Fruit fly (Drosophila melanogaster) whole organism, prepupa: ENCODE results near the gene CG42487.

Experiments
- Blimp-1 ChIP-seq: fragments of 200-800 bp; sonication (Bioruptor generic); optimal IDR thresholded peaks from 3 replicates; lab custom pipeline; 2017; ENCODE audit warnings: missing biosample characterization, missing genetic modification characterization, mild to moderate bottlenecking, moderate library complexity, missing genetic modification reagents
- CG10631 ChIP-seq: fragments of 200-800 bp; sonication (Bioruptor generic); optimal IDR thresholded peaks from 2 replicates; lab custom pipeline; 2016; ENCODE audit warnings: missing biosample characterization, missing genetic modification characterization
- CG10669 ChIP-seq: fragments of 200-800 bp; sonication (Bioruptor generic); optimal IDR thresholded peaks from 3 replicates; lab custom pipeline; 2018; ENCODE audit warnings: missing biosample characterization, mild to moderate bottlenecking, missing genetic modification characterization, moderate library complexity
- CG11294 ChIP-seq: fragments of 200-800 bp; sonication (Bioruptor generic); IDR thresholded peaks from 2 replicates; pipeline ENCODE4 v1.3.6; 2022; ENCODE audit warnings: missing biosample characterization, missing genetic modification characterization
- CG11762 ChIP-seq: fragments of 200-800 bp; sonication (Bioruptor generic); optimal IDR thresholded peaks from 3 replicates; lab custom pipeline; 2016; ENCODE audit warnings: missing biosample characterization, missing genetic modification characterization; ENCODE audit not compliant: insufficient read depth
- CG11902 ChIP-seq: fragments of 200-800 bp; sonication (Bioruptor generic); optimal IDR thresholded peaks from 3 replicates; lab custom pipeline; 2016; ENCODE audit warnings: missing biosample characterization, missing genetic modification characterization
- CG15336 ChIP-seq: fragments of 200-800 bp; sonication (Bioruptor generic); IDR thresholded peaks from 2 replicates; pipeline ENCODE4 v1.3.6; 2022; ENCODE audit warnings: missing biosample characterization, missing genetic modification characterization
- CG16779 ChIP-seq: fragments of 200-800 bp; sonication (Bioruptor generic); optimal IDR thresholded peaks from 3 replicates; lab custom pipeline; 2017; ENCODE audit warnings: missing biosample characterization, mild to moderate bottlenecking, missing genetic modification characterization
- CG3032 ChIP-seq: fragments of 200-800 bp; optimal IDR thresholded peaks from 2 replicates; lab custom pipeline; 2019; ENCODE audit warnings: missing biosample characterization, mild to moderate bottlenecking, missing genetic modification characterization, moderate library complexity
- CG31627 ChIP-seq: fragments of 200-800 bp; sonication (Bioruptor generic); optimal IDR thresholded peaks from 3 replicates; lab custom pipeline; 2016; ENCODE audit warnings: missing biosample characterization, missing genetic modification characterization
- CG6163 ChIP-seq: fragments of 200-800 bp; sonication (Bioruptor generic); IDR thresholded peaks from 3 replicates; pipeline ENCODE4 v1.3.6; 2022; ENCODE audit warnings: missing biosample characterization, missing genetic modification characterization
- CG6276 ChIP-seq: fragments of 200-800 bp; sonication (Bioruptor generic); optimal IDR thresholded peaks from 2 replicates; lab custom pipeline; 2017; ENCODE audit warnings: missing biosample characterization, mild to moderate bottlenecking, missing genetic modification characterization
- CG6792 ChIP-seq: fragments of 200-800 bp; sonication (Bioruptor generic); optimal IDR thresholded peaks from 3 replicates; lab custom pipeline; 2016; ENCODE audit warnings: missing biosample characterization, missing genetic modification characterization
- CG6808 ChIP-seq: fragments of 200-800 bp; sonication (Bioruptor generic); optimal IDR thresholded peaks from 3 replicates; lab custom pipeline; 2017; ENCODE audit warnings: missing biosample characterization, missing genetic modification characterization, mild to moderate bottlenecking, moderate library complexity, missing genetic modification reagents
- CG6854 ChIP-seq: fragments of 200-800 bp; sonication (Bioruptor generic); optimal IDR thresholded peaks from 2 replicates; lab custom pipeline; 2017; ENCODE audit warnings: missing biosample characterization, mild to moderate bottlenecking, missing genetic modification characterization
- CG7368 ChIP-seq: fragments of 200-800 bp; sonication (Bioruptor generic); optimal IDR thresholded peaks from 3 replicates; lab custom pipeline; 2016; ENCODE audit warnings: missing biosample characterization, missing genetic modification characterization
- CG8319 ChIP-seq: fragments of 200-800 bp; sonication (Bioruptor generic); optimal IDR thresholded peaks from 3 replicates; lab custom pipeline; 2016; ENCODE audit warnings: missing biosample characterization, missing genetic modification characterization
- CG8632 ChIP-seq: fragments of 200-800 bp; sonication (Bioruptor generic); optimal IDR thresholded peaks from 3 replicates; lab custom pipeline; 2016; ENCODE audit warnings: missing biosample characterization, missing genetic modification characterization
- CG9139 ChIP-seq: fragments of 200-800 bp; sonication (Bioruptor generic); optimal IDR thresholded peaks from 3 replicates; lab custom pipeline; 2017; ENCODE audit warnings: missing biosample characterization, mild to moderate bottlenecking, missing genetic modification characterization
- Eip75B ChIP-seq: fragments of 200-800 bp; sonication (Bioruptor generic); optimal IDR thresholded peaks from 3 replicates; lab custom pipeline; 2016; ENCODE audit warnings: missing biosample characterization, missing genetic modification characterization
- Eip78C ChIP-seq: fragments of 200-800 bp; sonication (Bioruptor generic); peaks from one replicate; lab custom pipeline; 2016; ENCODE audit warnings: missing biosample characterization, missing genetic modification characterization
- Eip93F ChIP-seq: fragments of 200-800 bp; sonication (Bioruptor generic); optimal IDR thresholded peaks from 2 replicates; lab custom pipeline; 2016; ENCODE audit warnings: missing biosample characterization, mild to moderate bottlenecking, missing genetic modification characterization
- Ets21C ChIP-seq: fragments of 200-800 bp; sonication (Bioruptor generic); optimal IDR thresholded peaks from 3 replicates; lab custom pipeline; 2016; ENCODE audit warnings: missing biosample characterization, missing genetic modification characterization
- Ets96B ChIP-seq: fragments of 200-800 bp; optimal IDR thresholded peaks from 2 replicates; lab custom pipeline; 2019; ENCODE audit warnings: missing biosample characterization, mild to moderate bottlenecking, missing genetic modification characterization, moderate library complexity
- Gug ChIP-seq: fragments of 200-800 bp; sonication (Bioruptor generic); IDR thresholded peaks from 2 replicates; pipeline ENCODE4 v1.3.6; 2022; ENCODE audit warnings: missing biosample characterization, missing genetic modification characterization
- Hr38 ChIP-seq: sonication (Bioruptor generic); optimal IDR thresholded peaks from 2 replicates; lab custom pipeline; 2016; ENCODE audit warnings: missing biosample characterization, missing genetic modification characterization
- Lpt ChIP-seq: fragments of 200-800 bp; sonication (Bioruptor generic); optimal IDR thresholded peaks from 3 replicates; lab custom pipeline; 2016; ENCODE audit warnings: missing biosample characterization, missing genetic modification characterization
- OdsH ChIP-seq: fragments of 200-800 bp; sonication (Bioruptor generic); optimal IDR thresholded peaks from 3 replicates; lab custom pipeline; 2016; ENCODE audit warnings: missing biosample characterization, missing genetic modification characterization
- Smox ChIP-seq: fragments of 200-800 bp; sonication (Bioruptor generic); optimal IDR thresholded peaks from 3 replicates; lab custom pipeline; 2016; ENCODE audit warnings: missing biosample characterization, missing genetic modification characterization
- achi ChIP-seq: fragments of 200-800 bp; sonication (Bioruptor generic); optimal IDR thresholded peaks from 3 replicates; lab custom pipeline; 2016; ENCODE audit warnings: missing biosample characterization, missing genetic modification characterization
- cyc ChIP-seq: fragments of 200-800 bp; sonication (Bioruptor generic); optimal IDR thresholded peaks from 3 replicates; lab custom pipeline; 2016; ENCODE audit warnings: missing biosample characterization, missing genetic modification characterization
- dac ChIP-seq: fragments of 200-800 bp; sonication (Bioruptor generic); optimal IDR thresholded peaks from 2 replicates; lab custom pipeline; 2017; ENCODE audit warnings: missing biosample characterization, mild to moderate bottlenecking, missing genetic modification characterization
- eg ChIP-seq: fragments of 200-800 bp; sonication (Bioruptor generic); IDR thresholded peaks from 3 replicates; pipeline ENCODE4 v1.3.6; 2022; ENCODE audit warnings: missing biosample characterization, missing genetic modification characterization
- fd59A ChIP-seq: fragments of 200-800 bp; sonication (Bioruptor generic); optimal IDR thresholded peaks from 2 replicates; lab custom pipeline; 2017; ENCODE audit warnings: missing biosample characterization, mild to moderate bottlenecking, missing genetic modification characterization, missing genetic modification reagents
- net ChIP-seq: fragments of 200-800 bp; sonication (Bioruptor generic); optimal IDR thresholded peaks from 3 replicates; lab custom pipeline; 2016; ENCODE audit warnings: missing biosample characterization, missing genetic modification characterization
- pdm3 ChIP-seq: fragments of 200-800 bp; sonication (Bioruptor generic); optimal IDR thresholded peaks from 3 replicates; lab custom pipeline; 2016; ENCODE audit warnings: missing biosample characterization, missing genetic modification characterization
- spab ChIP-seq: fragments of 200-800 bp; sonication (Bioruptor generic); optimal IDR thresholded peaks from 2 replicates; lab custom pipeline; 2017; ENCODE audit warnings: missing biosample characterization, mild to moderate bottlenecking, missing genetic modification characterization, missing genetic modification reagents
- svp ChIP-seq: fragments of 200-800 bp; sonication (Bioruptor generic); peaks from one replicate; lab custom pipeline; 2016; ENCODE audit warnings: missing biosample characterization, missing genetic modification characterization

Gene CG42487

dm6 chr3R:27988647-27989430 lies 29.8 kb upstream of the CG42487 start (continued):
- TF ChIP-seq OdsH (GFP tag; lab: Kevin White, UChicago) (peak; percentile 49), net (GFP tag; lab: Kevin White, UChicago) (peak; percentile 41), CG7368 (GFP tag; lab: Kevin White, UChicago) (no peak), Eip93F (GFP tag; lab: Kevin White, UChicago) (no peak), CG3032 (tag; lab: Kevin White, UChicago) (no peak), CG10631 (GFP tag; lab: Kevin White, UChicago) (peak; percentile 49), spab (GFP tag; lab: Kevin White, UChicago) (no peak), pdm3 (peak; percentile 11), CG8319 (GFP tag; lab: Kevin White, UChicago) (no peak), CG8632 (GFP tag; lab: Kevin White, UChicago) (peak; percentile 12), Smox (no peak), CG9139 (GFP tag; lab: Kevin White, UChicago) (no peak), CG10669 (GFP tag; lab: Kevin White, UChicago) (peak; percentile 34), dac (GFP tag; lab: Kevin White, UChicago) (peak; percentile 27), CG11762 (GFP tag; lab: Kevin White, UChicago) (peak; percentile 7), CG6276 (GFP tag; lab: Kevin White, UChicago) (peak; percentile 61), CG6792 (peak; percentile 15), Ets96B (tag; lab: Kevin White, UChicago) (no peak), fd59A (no peak)

dm6 chr3R:27988189-27988588 lies 29.1 kb upstream of the CG42487 start, which contains the start of gene betaTub97EF:
Gene betaTub97EF, minus strand, starts transcription at chr3R:27988384.
- TF ChIP-seq CG10631 (GFP tag; lab: Kevin White, UChicago) (no peak), CG3032 (tag; lab: Kevin White, UChicago) (no peak), pdm3 (peak; percentile 16), achi (no peak), Blimp-1 (GFP tag; lab: Kevin White, UChicago) (no peak), CG6163 (GFP tag; lab: Robert Waterston, UW) (peak; percentile 36; the same call in 1 of the 3 replicates), CG7368 (GFP tag; lab: Kevin White, UChicago) (no peak), net (GFP tag; lab: Kevin White, UChicago) (no peak), Eip78C (GFP tag; lab: Kevin White, UChicago) (peak; percentile 69), CG16779 (tag; lab: Kevin White, UChicago) (no peak), CG6854 (GFP tag; lab: Kevin White, UChicago) (no peak), Hr38 (GFP tag; lab: Kevin White, UChicago) (no peak), CG15336 (GFP tag; lab: Robert Waterston, UW) (no peak), CG11902 (GFP tag; lab: Kevin White, UChicago) (no peak), svp (GFP tag; lab: Kevin White, UChicago) (no peak), CG11294 (GFP tag; lab: Robert Waterston, UW) (peak; percentile 60), Eip75B (no peak), eg (GFP tag; lab: Robert Waterston, UW) (peak; percentile 45; the same call in 2 of the 3 replicates), Gug (GFP tag; lab: Robert Waterston, UW) (peak; percentile 42), cyc (GFP tag; lab: Kevin White, UChicago) (no peak), Ets21C (GFP tag; lab: Kevin White, UChicago) (no peak), CG31627 (GFP tag; lab: Kevin White, UChicago) (no peak), CG6808 (GFP tag; lab: Kevin White, UChicago) (no peak), Lpt (no peak), fd59A (no peak)
- TF ChIP-seq, all 60 proteins: peak for 6
